Worm (Caenorhabditis elegans): ENCODE measurements around the gene srgp-1.

- TF ChIP-seq dao-5 (tag; optimal IDR thresholded peaks at IDR 0.05) (no peak), W03F9.2 (tag; optimal IDR thresholded peaks at IDR 0.05) (no peak)
Observed at ce11 chrIV:11620909-11621308, 50.6 kb downstream of the srgp-1 start, which contains the start of gene dsl-5.

All from whole organism, L4/young adult.